Fruit fly (Drosophila melanogaster) S2 (cell line): ENCODE measurements around the gene eIF3e.

Source experiments
- CG8478 ChIP-seq: fragments of >200 bp; optimal IDR thresholded peaks from 2 replicates; lab custom pipeline; 2018
- CTCF ChIP-seq, 2 experiments: fragments of >200 bp; optimal IDR thresholded peaks; 2 replicates each; lab custom pipeline; 2018

- TF ChIP-seq CG8478 (lab: Kevin White, UChicago) = no peak
- TF ChIP-seq CTCF (optimal IDR thresholded peaks at IDR 0.05; lab: Kevin White, UChicago) = no peak
Observed at dm6 chr3L:16786728-16787127, at the start of gene eIF3e.
